Fruit fly (Drosophila melanogaster): ENCODE measurements around the gene CG32576.

Gene CG32576

dm6 chrX:16313078-16313875 lies 24.9 kb upstream of the CG32576 start, which contains the start of the genes CG9915 and SWIP (continued):
- TF ChIP-seq CG2116 (GFP tag; optimal IDR thresholded peaks at IDR 0.05) = peak; percentile 76
- TF ChIP-seq ci (GFP tag; IDR thresholded peaks at IDR 0.05) = 0 out of 3 replicates have a peak, but pooled peaks have one; percentile 25
- peak; percentile 56 for TF ChIP-seq Dll (GFP tag; IDR thresholded peaks at IDR 0.05; ENCODE audit: partially characterized antibody)
- TF ChIP-seq CG34422 (GFP tag; IDR thresholded peaks at IDR 0.05) = no peak
- TF ChIP-seq BEAF-32 (GFP tag; optimal IDR thresholded peaks at IDR 0.05) = peak; percentile 30
- peak; percentile 24; the same call in 1 of the 2 replicates for TF ChIP-seq CG3847 (GFP tag; IDR thresholded peaks at IDR 0.05)
- peak; percentile 22 for TF ChIP-seq CG9727 (GFP tag; optimal IDR thresholded peaks at IDR 0.05)
- TF ChIP-seq CG3995 (GFP tag; optimal IDR thresholded peaks at IDR 0.05) = no peak
- peak; percentile 50; the same call in 1 of the 2 replicates for TF ChIP-seq Rfx (GFP tag; IDR thresholded peaks at IDR 0.05)
- peak; percentile 18 for TF ChIP-seq trem (tag; optimal IDR thresholded peaks at IDR 0.05)
- TF ChIP-seq CG10979 (tag; optimal IDR thresholded peaks at IDR 0.05) = peak; percentile 22
- TF ChIP-seq CG18262 (tag; optimal IDR thresholded peaks at IDR 0.05) = peak; percentile 34
- peak; percentile 70 for TF ChIP-seq vnd (GFP tag; IDR thresholded peaks at IDR 0.05; ENCODE audit: partially characterized antibody)
- TF ChIP-seq Bgb (GFP tag; IDR thresholded peaks at IDR 0.05; ENCODE audit: partially characterized antibody) = peak; percentile 73
- peak; percentile 47; the same call in 1 of the 2 replicates for TF ChIP-seq CG13287 (GFP tag; IDR thresholded peaks at IDR 0.05; ENCODE audit: partially characterized antibody)
- TF ChIP-seq tup (GFP tag; optimal IDR thresholded peaks at IDR 0.05) = no peak
- no peak for TF ChIP-seq ham (GFP tag; IDR thresholded peaks at IDR 0.05)
- peak; percentile 100 for TF ChIP-seq CG18764 (GFP tag; optimal IDR thresholded peaks at IDR 0.05)
- peak; percentile 27 for TF ChIP-seq CG3281 (GFP tag; optimal IDR thresholded peaks at IDR 0.05)
- 0 out of 2 replicates have a peak, but pooled peaks have one; percentile 14 for TF ChIP-seq CG31441 (GFP tag; IDR thresholded peaks at IDR 0.05)
- TF ChIP-seq CG12391 (tag; optimal IDR thresholded peaks at IDR 0.05) = peak; percentile 50
- peak; percentile 18 for TF ChIP-seq Side (GFP tag; optimal IDR thresholded peaks at IDR 0.05)
- TF ChIP-seq CG16813 (GFP tag; IDR thresholded peaks at IDR 0.05; ENCODE audit: partially characterized antibody) = peak; percentile 70
- TF ChIP-seq CG14860 (GFP tag; IDR thresholded peaks at IDR 0.05; ENCODE audit: partially characterized antibody) = peak; percentile 67; the same call in 2 of the 3 replicates
- peak; percentile 81 for TF ChIP-seq mld (GFP tag; IDR thresholded peaks at IDR 0.05; ENCODE audit: partially characterized antibody)
- TF ChIP-seq gro (GFP tag; optimal IDR thresholded peaks at IDR 0.05) = peak; percentile 2
- TF ChIP-seq Max (GFP tag; optimal IDR thresholded peaks at IDR 0.05) = peak; percentile 21
- no peak for TF ChIP-seq shn (GFP tag; optimal IDR thresholded peaks at IDR 0.05)
- TF ChIP-seq Xbp1 (GFP tag; optimal IDR thresholded peaks at IDR 0.05) = peak; percentile 16
- peak; percentile 12 for TF ChIP-seq CG18619 (GFP tag; optimal IDR thresholded peaks at IDR 0.05)
- TF ChIP-seq unpg (GFP tag; optimal IDR thresholded peaks at IDR 0.05) = peak; percentile 7
- no peak for TF ChIP-seq Oli (tag; optimal IDR thresholded peaks at IDR 0.05)
- peak; percentile 15 for TF ChIP-seq CG7786 (GFP tag; optimal IDR thresholded peaks at IDR 0.05)
- TF ChIP-seq CG1603 (tag; optimal IDR thresholded peaks at IDR 0.05) = peak; percentile 68
- TF ChIP-seq Pdp1 (GFP tag; optimal IDR thresholded peaks at IDR 0.05) = peak in 1 of 2 experiments; percentile 36
- TF ChIP-seq stwl (tag; optimal IDR thresholded peaks at IDR 0.05) = peak; percentile 38
- peak; percentile 1 for TF ChIP-seq YL-1 (GFP tag; optimal IDR thresholded peaks at IDR 0.05)
- no peak for TF ChIP-seq Optix (GFP tag; IDR thresholded peaks at IDR 0.05)
